Worm (Caenorhabditis elegans) whole organism, young adult: ENCODE results near the gene F57B7.2.

Source experiments
- C06A6.2 ChIP-seq: fragments of 200-800 bp; sonication (Bioruptor generic); conservative IDR thresholded peaks from 2 replicates; pipeline ENCODE4 v1.3.6; 2022; ENCODE audit warnings: missing genetic modification characterization, missing compliant biosample characterization
- F22D6.2 ChIP-seq: sonication (generic microtip); optimal IDR thresholded peaks from 2 replicates; lab custom pipeline; 2016; ENCODE audit warnings: mild to moderate bottlenecking, missing genetic modification characterization, missing compliant biosample characterization
- F23B12.7 ChIP-seq: sonication (generic microtip); optimal IDR thresholded peaks from 2 replicates; lab custom pipeline; 2017; ENCODE audit warnings: missing genetic modification characterization, mild to moderate bottlenecking, missing compliant biosample characterization, antibody characterized with exemption, moderate library complexity; ENCODE audit not compliant: insufficient read depth
- F37B4.10 ChIP-seq: fragments of 200-800 bp; sonication (Bioruptor generic); IDR thresholded peaks from 2 replicates; pipeline ENCODE4 v1.3.6; 2022; ENCODE audit warnings: missing genetic modification characterization, missing compliant biosample characterization
- K12H6.12 ChIP-seq: fragments of 200-800 bp; sonication (Bioruptor generic); optimal IDR thresholded peaks from 2 replicates; lab custom pipeline; 2018; ENCODE audit warnings: mild to moderate bottlenecking, missing genetic modification characterization, missing compliant biosample characterization
- T07F8.4 ChIP-seq: sonication (generic microtip); optimal IDR thresholded peaks from 2 replicates; lab custom pipeline; 2016; ENCODE audit warnings: mild to moderate bottlenecking, missing genetic modification characterization, moderate library complexity, missing compliant biosample characterization
- Y67H2A.10 ChIP-seq: fragments of 200-800 bp; sonication (Bioruptor generic); conservative IDR thresholded peaks from 2 replicates; pipeline ENCODE4 v1.3.6; 2022; ENCODE audit warnings: missing genetic modification reagents, missing genetic modification characterization, missing compliant biosample characterization
- Y79H2A.3 ChIP-seq: fragments of 200-800 bp; sonication (Bioruptor generic); conservative IDR thresholded peaks from 2 replicates; pipeline ENCODE4 v1.3.6; 2022; ENCODE audit warnings: missing genetic modification reagents, missing genetic modification characterization, missing compliant biosample characterization
- athp-1 ChIP-seq: sonication (generic microtip); optimal IDR thresholded peaks from 2 replicates; lab custom pipeline; 2017; ENCODE audit warnings: mild to moderate bottlenecking, missing genetic modification characterization, missing compliant biosample characterization
- bed-1 ChIP-seq: fragments of 200-800 bp; sonication (Bioruptor generic); IDR thresholded peaks from 2 replicates; pipeline ENCODE4 v1.3.6; 2022; ENCODE audit warnings: missing genetic modification reagents, missing genetic modification characterization, missing compliant biosample characterization
- ccch-3 ChIP-seq: fragments of 200-800 bp; sonication (Bioruptor generic); optimal IDR thresholded peaks from 2 replicates; lab custom pipeline; 2018; ENCODE audit warnings: mild to moderate bottlenecking, missing genetic modification characterization, missing compliant biosample characterization
- ceh-79 ChIP-seq: sonication (generic microtip); optimal IDR thresholded peaks from 2 replicates; lab custom pipeline; 2017; ENCODE audit warnings: mild to moderate bottlenecking, missing genetic modification characterization, missing compliant biosample characterization
- dox-1 ChIP-seq: fragments of 200-800 bp; sonication (Bioruptor generic); IDR thresholded peaks from 2 replicates; pipeline ENCODE4 v1.3.6; 2022; ENCODE audit warnings: missing genetic modification reagents, missing genetic modification characterization, missing compliant biosample characterization
- efl-1 ChIP-seq: fragments of 150-350 bp; optimal IDR thresholded peaks from 2 replicates; lab custom pipeline; 2014; ENCODE audit warnings: missing biosample characterization, missing genetic modification reagents, missing genetic modification characterization
- egrh-3 ChIP-seq: fragments of 200-800 bp; sonication (Bioruptor generic); IDR thresholded peaks from 2 replicates; pipeline ENCODE4 v1.3.6; 2022; ENCODE audit warnings: missing genetic modification reagents, missing genetic modification characterization, missing compliant biosample characterization
- ekl-4 ChIP-seq: fragments of 200-800 bp; sonication (Bioruptor generic); IDR thresholded peaks from 2 replicates; pipeline ENCODE4 v1.3.6; 2022; ENCODE audit warnings: missing genetic modification reagents, missing genetic modification characterization, missing compliant biosample characterization
- hlh-12 ChIP-seq: sonication (generic microtip); optimal IDR thresholded peaks from 2 replicates; lab custom pipeline; 2016; ENCODE audit warnings: missing genetic modification characterization, missing compliant biosample characterization
- hlh-26 ChIP-seq: fragments of 200-800 bp; sonication (Bioruptor generic); conservative IDR thresholded peaks from 2 replicates; pipeline ENCODE4 v1.3.6; 2022; ENCODE audit warnings: missing genetic modification reagents, missing genetic modification characterization, missing compliant biosample characterization
- hrde-1 ChIP-seq: sonication (generic microtip); optimal IDR thresholded peaks from 2 replicates; lab custom pipeline; 2016; ENCODE audit warnings: missing genetic modification characterization, mild to moderate bottlenecking, missing compliant biosample characterization, moderate library complexity, missing genotype, missing genetic modification reagents, borderline replicate concordance
- lag-1 ChIP-seq: fragments of 200-800 bp; sonication (Bioruptor generic); IDR thresholded peaks from 2 replicates; pipeline ENCODE4 v1.3.6; 2022; ENCODE audit warnings: missing genetic modification reagents, missing genetic modification characterization, missing compliant biosample characterization
- lir-1 ChIP-seq: fragments of 200-800 bp; sonication (Bioruptor generic); conservative IDR thresholded peaks from 2 replicates; pipeline ENCODE4 v1.3.6; 2022; ENCODE audit warnings: missing genetic modification reagents, missing genetic modification characterization, missing compliant biosample characterization
- madf-6 ChIP-seq: fragments of 200-800 bp; sonication (Bioruptor generic); IDR thresholded peaks from 2 replicates; pipeline ENCODE4 v1.3.6; 2022; ENCODE audit warnings: missing genetic modification reagents, missing genetic modification characterization, missing compliant biosample characterization
- mes-4 ChIP-seq: sonication (generic microtip); optimal IDR thresholded peaks from 2 replicates; lab custom pipeline; 2016; ENCODE audit warnings: missing genotype, missing genetic modification characterization, missing compliant biosample characterization
- mxl-1 ChIP-seq: sonication (generic microtip); optimal IDR thresholded peaks from 2 replicates; lab custom pipeline; 2016; ENCODE audit warnings: missing genetic modification characterization, missing compliant biosample characterization
- nfya-1 ChIP-seq: sonication (generic microtip); optimal IDR thresholded peaks from 2 replicates; lab custom pipeline; 2017; ENCODE audit warnings: antibody characterized with exemption, missing compliant biosample characterization, missing genetic modification characterization, borderline replicate concordance; ENCODE audit not compliant: insufficient read depth
- nhr-179 ChIP-seq: sonication (generic microtip); optimal IDR thresholded peaks from 2 replicates; lab custom pipeline; 2016; ENCODE audit warnings: mild to moderate bottlenecking, missing genetic modification characterization, missing compliant biosample characterization
- nhr-90 ChIP-seq: sonication (generic microtip); optimal IDR thresholded peaks from 2 replicates; lab custom pipeline; 2016; ENCODE audit warnings: missing genotype, mild to moderate bottlenecking, missing genetic modification characterization, missing compliant biosample characterization
- repo-1 ChIP-seq: sonication (generic microtip); optimal IDR thresholded peaks from 2 replicates; lab custom pipeline; 2017; ENCODE audit warnings: mild to moderate bottlenecking, missing genetic modification characterization, missing compliant biosample characterization
- snpc-1.3 ChIP-seq: sonication (generic microtip); optimal IDR thresholded peaks from 2 replicates; lab custom pipeline; 2017; ENCODE audit warnings: missing genetic modification characterization, mild to moderate bottlenecking, missing compliant biosample characterization, antibody characterized with exemption, moderate library complexity, missing genotype, missing genetic modification reagents; ENCODE audit not compliant: insufficient read depth
- snpc-4 ChIP-seq, 5 experiments: fragments of 150-350 bp in 1 of 5; sonication (generic microtip) in 4 of 5; optimal IDR thresholded peaks; 2 replicates each; lab custom pipeline; 2014 to 2018; ENCODE audit warnings: missing genetic modification characterization in 5 of 5, missing biosample characterization in 3 of 5, antibody characterized with exemption in 2 of 5, mild to moderate bottlenecking in 2 of 5, missing compliant biosample characterization in 2 of 5, missing genotype in 2 of 5, moderate library complexity in 2 of 5, missing genetic modification reagents in 1 of 5
- sptf-2 ChIP-seq: fragments of 200-800 bp; sonication (Bioruptor generic); optimal IDR thresholded peaks from 2 replicates; lab custom pipeline; 2018; ENCODE audit warnings: mild to moderate bottlenecking, missing genetic modification characterization, missing compliant biosample characterization
- tlf-1 ChIP-seq: fragments of 200-800 bp; sonication (Bioruptor generic); optimal IDR thresholded peaks from 2 replicates; lab custom pipeline; 2018; ENCODE audit warnings: mild to moderate bottlenecking, missing genetic modification characterization, missing compliant biosample characterization
- unc-130 ChIP-seq: sonication (generic microtip); optimal IDR thresholded peaks from 2 replicates; lab custom pipeline; 2016; ENCODE audit warnings: missing genetic modification reagents, missing genetic modification characterization, missing compliant biosample characterization
- unc-62 ChIP-seq: fragments of 150-350 bp; optimal IDR thresholded peaks from 2 replicates; lab custom pipeline; 2014; ENCODE audit warnings: missing biosample characterization, missing genetic modification reagents, missing genetic modification characterization
- zfh-2 ChIP-seq: fragments of 200-800 bp; sonication (Bioruptor generic); conservative IDR thresholded peaks from 2 replicates; pipeline ENCODE4 v1.3.6; 2022; ENCODE audit warnings: missing genetic modification reagents, missing genetic modification characterization, missing compliant biosample characterization
- zim-3 ChIP-seq: sonication (generic microtip); optimal IDR thresholded peaks from 2 replicates; lab custom pipeline; 2017; ENCODE audit warnings: mild to moderate bottlenecking, missing genetic modification characterization, moderate library complexity, missing compliant biosample characterization
- ztf-18 ChIP-seq: sonication (generic microtip); optimal IDR thresholded peaks from 2 replicates; lab custom pipeline; 2016; ENCODE audit warnings: missing genotype, mild to moderate bottlenecking, missing genetic modification characterization, missing compliant biosample characterization
- ztf-22 ChIP-seq: fragments of 200-800 bp; sonication (Bioruptor generic); optimal IDR thresholded peaks from 2 replicates; lab custom pipeline; 2018; ENCODE audit warnings: mild to moderate bottlenecking, missing genetic modification characterization, moderate library complexity, missing compliant biosample characterization

F57B7.2 gene

ce11 chrV:11443503-11443902 is at the start of gene F57B7.2:
F57B7.2 (minus strand) TSS chrV:11443603.
- no peak for TF ChIP-seq ccch-3
- no peak for TF ChIP-seq F37B4.10
- TF ChIP-seq nhr-90, result no peak
- TF ChIP-seq snpc-1.3 (tag; lab: Kevin White, UChicago), result no peak
- no peak for TF ChIP-seq lag-1
- no peak for TF ChIP-seq ekl-4 (GFP tag; lab: Robert Waterston, UW)

- TF ChIP-seq ccch-3, result no peak
- no peak for TF ChIP-seq madf-6 (GFP tag; lab: Robert Waterston, UW)
- TF ChIP-seq Y79H2A.3 (GFP tag; lab: Robert Waterston, UW), result no peak
- no peak for TF ChIP-seq tlf-1 (GFP tag; lab: Kevin White, UChicago)
- no peak for TF ChIP-seq hlh-12 (tag; lab: Kevin White, UChicago)
- no peak for TF ChIP-seq bed-1 (GFP tag; lab: Robert Waterston, UW)
- no peak for TF ChIP-seq ekl-4 (GFP tag; lab: Robert Waterston, UW)
- TF ChIP-seq ceh-79 (tag; lab: Kevin White, UChicago), result no peak
- TF ChIP-seq snpc-1.3 (tag; lab: Kevin White, UChicago), result no peak
- no peak for TF ChIP-seq snpc-4 (GFP tag; optimal IDR thresholded peaks at IDR 0.05; lab: Kevin White, UChicago)
- TF ChIP-seq snpc-4 (tag; optimal IDR thresholded peaks at IDR 0.05; lab: Kevin White, UChicago), result no peak
- TF ChIP-seq dox-1 (GFP tag; lab: Robert Waterston, UW), result no peak
- no peak for TF ChIP-seq zfh-2 (GFP tag; lab: Robert Waterston, UW)
- TF ChIP-seq F22D6.2, result no peak
- TF ChIP-seq ztf-18 (tag; lab: Kevin White, UChicago), result no peak
- no peak for TF ChIP-seq unc-130 (GFP tag; lab: Kevin White, UChicago)
- TF ChIP-seq F23B12.7 (tag; lab: Kevin White, UChicago), result no peak
- no peak for TF ChIP-seq Y67H2A.10 (GFP tag; lab: Robert Waterston, UW)
- TF ChIP-seq zim-3, result no peak
- TF ChIP-seq T07F8.4 (tag; lab: Kevin White, UChicago), result no peak
- TF ChIP-seq K12H6.12 (tag; lab: Kevin White, UChicago), result no peak
Measured at ce11 chrV:11492456-11492855, 49.1 kb upstream of the F57B7.2 start, which contains the start of gene T11F9.21. T11F9.21 (plus strand) TSS chrV:11492756.

ce11 chrV:11490382-11490781 is 47.0 kb upstream of the F57B7.2 start, which contains the start of gene dhs-19:
dhs-19 (minus strand) TSS chrV:11490482.
- TF ChIP-seq bed-1 (GFP tag; lab: Robert Waterston, UW) (no peak), C06A6.2 (GFP tag; lab: Robert Waterston, UW) (no peak), sptf-2 (no peak), nfya-1 (no peak), egrh-3 (GFP tag; lab: Robert Waterston, UW) (no peak), repo-1 (no peak), mxl-1 (tag; lab: Kevin White, UChicago) (no peak), mes-4 (tag; lab: Kevin White, UChicago) (no peak), hrde-1 (tag; lab: Kevin White, UChicago) (no peak), efl-1 (GFP tag; lab: Kevin White, UChicago) (no peak), ekl-4 (GFP tag; lab: Robert Waterston, UW) (no peak), unc-62 (GFP tag; lab: Kevin White, UChicago) (no peak), lir-1 (GFP tag; lab: Robert Waterston, UW) (no peak), nhr-179 (no peak), hlh-26 (GFP tag; lab: Robert Waterston, UW) (no peak), athp-1 (tag; lab: Kevin White, UChicago) (no peak), snpc-4 (GFP tag; optimal IDR thresholded peaks at IDR 0.05; lab: Kevin White, UChicago) (no peak), snpc-4 (tag; optimal IDR thresholded peaks at IDR 0.05; lab: Kevin White, UChicago) (no peak), ztf-22 (GFP tag; lab: Kevin White, UChicago) (no peak)
- TF ChIP-seq, all 124 proteins: peak for 0
